Worm (Caenorhabditis elegans) whole organism, L4 larva: ENCODE results near the gene wrm-1.
A peak's percentile ranks its signal among the peaks of the same experiment; 100 is the strongest.

ENCODE experiments used
- D1046.2 ChIP-seq: fragments of 200-800 bp; sonication (Bioruptor generic); IDR thresholded peaks from 2 replicates; pipeline ENCODE4 v1.3.6; 2022; ENCODE audit warnings: missing genetic modification characterization, missing compliant biosample characterization
- R02D3.7 ChIP-seq: fragments of 150-350 bp; sonication (generic microtip); optimal IDR thresholded peaks from 3 replicates; lab custom pipeline; 2014; ENCODE audit warnings: missing biosample characterization, missing genetic modification characterization
- T26A8.4 ChIP-seq: fragments of 200-800 bp; sonication (Bioruptor generic); IDR thresholded peaks from 2 replicates; pipeline ENCODE4 v1.3.6; 2022; ENCODE audit warnings: missing genetic modification characterization, missing compliant biosample characterization
- Y105C5A.15 ChIP-seq: fragments of 200-800 bp; sonication (Bioruptor generic); IDR thresholded peaks from 2 replicates; pipeline ENCODE4 v1.3.6; 2022; ENCODE audit warnings: missing genetic modification characterization, missing compliant biosample characterization
- ZK546.5 ChIP-seq, 2 experiments: sonication (generic microtip); optimal IDR thresholded peaks; 2 replicates each; lab custom pipeline; 2017; ENCODE audit warnings: missing biosample characterization in 2 of 2, missing genetic modification characterization in 2 of 2
- aha-1 ChIP-seq: fragments of 150-350 bp; peaks from one replicate; lab custom pipeline; 2014; ENCODE audit warnings: missing biosample characterization, missing genetic modification characterization
- aly-2 ChIP-seq: sonication (generic microtip); optimal IDR thresholded peaks from 2 replicates; lab custom pipeline; 2018; ENCODE audit warnings: missing biosample characterization, missing genetic modification characterization
- ama-1 ChIP-seq: fragments of 150-350 bp; optimal IDR thresholded peaks from 2 replicates; lab custom pipeline; 2014; ENCODE audit warnings: inconsistent platforms, mixed read lengths
- ceh-20 ChIP-seq: fragments of 200-800 bp; sonication (Bioruptor generic); IDR thresholded peaks from 2 replicates; pipeline ENCODE4 v1.3.6; 2022; ENCODE audit warnings: missing genetic modification reagents, missing genetic modification characterization, missing compliant biosample characterization
- ceh-44 ChIP-seq: fragments of 200-800 bp; sonication (Bioruptor generic); IDR thresholded peaks from 2 replicates; pipeline ENCODE4 v1.3.6; 2022; ENCODE audit warnings: missing genetic modification reagents, missing genetic modification characterization, missing compliant biosample characterization
- ceh-82 ChIP-seq: sonication (generic microtip); optimal IDR thresholded peaks from 2 replicates; lab custom pipeline; 2017; ENCODE audit warnings: missing biosample characterization, missing genetic modification characterization
- daf-19 ChIP-seq: fragments of 200-800 bp; sonication (Bioruptor generic); conservative IDR thresholded peaks from 2 replicates; pipeline ENCODE4 v1.3.6; 2022; ENCODE audit warnings: missing genetic modification characterization, missing compliant biosample characterization
- dpl-1 ChIP-seq: fragments of 150-350 bp; optimal IDR thresholded peaks from 2 replicates; lab custom pipeline; 2014; ENCODE audit warnings: missing biosample characterization, missing genetic modification reagents, missing genetic modification characterization
- duxl-1 ChIP-seq: sonication (generic microtip); optimal IDR thresholded peaks from 2 replicates; lab custom pipeline; 2016; ENCODE audit warnings: mild to moderate bottlenecking, missing genetic modification characterization, moderate library complexity, missing compliant biosample characterization; ENCODE audit not compliant: poor library complexity
- lin-29 ChIP-seq: fragments of 200-800 bp; sonication (Bioruptor generic); IDR thresholded peaks from 2 replicates; pipeline ENCODE4 v1.3.6; 2022; ENCODE audit warnings: missing genetic modification reagents, missing genetic modification characterization, missing compliant biosample characterization
- madf-9 ChIP-seq: fragments of 200-800 bp; sonication (Bioruptor generic); conservative IDR thresholded peaks from 2 replicates; pipeline ENCODE4 v1.3.6; 2022; ENCODE audit warnings: missing genetic modification reagents, missing genetic modification characterization, missing compliant biosample characterization
- mdl-1 ChIP-seq, 2 experiments: fragments of 150-350 bp in 1 of 2; sonication (generic microtip) in 1 of 2; optimal IDR thresholded peaks; 2 replicates each; lab custom pipeline; 2014 to 2017; ENCODE audit warnings: missing biosample characterization in 2 of 2, missing genetic modification characterization in 2 of 2
- mxl-3 ChIP-seq: fragments of 200-800 bp; sonication (Bioruptor generic); optimal IDR thresholded peaks from 2 replicates; lab custom pipeline; 2018; ENCODE audit warnings: mild to moderate bottlenecking, missing genetic modification characterization, missing compliant biosample characterization
- nhr-10 ChIP-seq: fragments of 150-350 bp; optimal IDR thresholded peaks from 2 replicates; lab custom pipeline; 2014; ENCODE audit warnings: missing biosample characterization, missing genetic modification characterization
- nhr-11 ChIP-seq: fragments of 150-350 bp; optimal IDR thresholded peaks from 2 replicates; lab custom pipeline; 2014; ENCODE audit warnings: missing biosample characterization, missing genetic modification characterization
- nhr-111 ChIP-seq: fragments of 200-800 bp; sonication (Bioruptor generic); optimal IDR thresholded peaks from 2 replicates; lab custom pipeline; 2018; ENCODE audit warnings: mild to moderate bottlenecking, missing genetic modification characterization, missing compliant biosample characterization
- nhr-25 ChIP-seq: sonication (generic microtip); optimal IDR thresholded peaks from 2 replicates; lab custom pipeline; 2017; ENCODE audit warnings: missing genetic modification characterization, mild to moderate bottlenecking, missing compliant biosample characterization, antibody characterized with exemption, moderate library complexity, borderline replicate concordance; ENCODE audit not compliant: insufficient read depth
- nhr-48 ChIP-seq: sonication (generic microtip); optimal IDR thresholded peaks from 2 replicates; lab custom pipeline; 2016; ENCODE audit warnings: mild to moderate bottlenecking, missing genetic modification characterization, missing compliant biosample characterization
- nhr-76 ChIP-seq: fragments of 150-350 bp; optimal IDR thresholded peaks from 2 replicates; lab custom pipeline; 2014; ENCODE audit warnings: missing biosample characterization, missing genetic modification characterization
- nhr-77 ChIP-seq: fragments of 150-350 bp; optimal IDR thresholded peaks from 2 replicates; lab custom pipeline; 2014; ENCODE audit warnings: missing biosample characterization, missing genetic modification characterization
- pqm-1 ChIP-seq: sonication (generic microtip); optimal IDR thresholded peaks from 2 replicates; lab custom pipeline; 2017; ENCODE audit warnings: missing biosample characterization, missing genetic modification characterization
- skn-1 ChIP-seq: fragments of 150-350 bp; optimal IDR thresholded peaks from 2 replicates; lab custom pipeline; 2014; ENCODE audit warnings: missing biosample characterization, missing genetic modification characterization
- snpc-1.2 ChIP-seq: fragments of 200-800 bp; sonication (Bioruptor generic); IDR thresholded peaks from 2 replicates; pipeline ENCODE4 v1.3.6; 2022; ENCODE audit warnings: missing genetic modification reagents, missing genetic modification characterization, missing compliant biosample characterization
- spr-1 ChIP-seq: sonication (generic microtip); optimal IDR thresholded peaks from 2 replicates; lab custom pipeline; 2016; ENCODE audit warnings: mild to moderate bottlenecking, missing genetic modification characterization, missing compliant biosample characterization
- spr-3 ChIP-seq: fragments of 200-800 bp; sonication (Bioruptor generic); optimal IDR thresholded peaks from 2 replicates; lab custom pipeline; 2018; ENCODE audit warnings: mild to moderate bottlenecking, missing genetic modification characterization, missing compliant biosample characterization
- unc-62 ChIP-seq, 3 experiments: fragments of 150-350 bp in 1 of 3; sonication (generic microtip); optimal IDR thresholded peaks in 2 of 3; peaks in 1 of 3; 1 replicate in 1 of 3; 2 replicates in 2 of 3; lab custom pipeline; 2014 to 2017; ENCODE audit warnings: missing biosample characterization in 3 of 3, missing genetic modification characterization in 3 of 3, missing genetic modification reagents in 3 of 3, missing genotype in 1 of 3
- zag-1 ChIP-seq: fragments of 150-350 bp; optimal IDR thresholded peaks from 2 replicates; lab custom pipeline; 2014; ENCODE audit warnings: missing biosample characterization, missing genetic modification characterization
- zfp-2 ChIP-seq: sonication (generic microtip); optimal IDR thresholded peaks from 2 replicates; lab custom pipeline; 2016; ENCODE audit warnings: mild to moderate bottlenecking, missing genetic modification characterization, missing compliant biosample characterization
- ztf-11 ChIP-seq: fragments of 150-350 bp; optimal IDR thresholded peaks from 2 replicates; lab custom pipeline; 2014; ENCODE audit warnings: missing biosample characterization, missing genetic modification characterization
- ztf-7 ChIP-seq: fragments of 150-350 bp; optimal IDR thresholded peaks from 2 replicates; lab custom pipeline; 2014; ENCODE audit warnings: missing biosample characterization, missing genetic modification characterization

wrm-1 gene

ce11 chrIII:5715467-5715866 lies 7.2 kb upstream of the wrm-1 start (continued):
- no peak for TF ChIP-seq lin-29 (GFP tag; lab: Robert Waterston, UW)
- TF ChIP-seq nhr-25 = peak; percentile 32
- TF ChIP-seq ztf-11 (tag; lab: Kevin White, UChicago) = no peak
- TF ChIP-seq mdl-1 (tag; optimal IDR thresholded peaks at IDR 0.05; lab: Kevin White, UChicago) = peak; percentile 66 to 78
- peak; percentile 27 for TF ChIP-seq duxl-1 (tag; lab: Kevin White, UChicago)
- peak; percentile 46 for TF ChIP-seq nhr-77 (tag; lab: Kevin White, UChicago)
- TF ChIP-seq nhr-10 (tag; lab: Kevin White, UChicago) = no peak
- no peak for TF ChIP-seq ceh-82 (tag; lab: Kevin White, UChicago)
- TF ChIP-seq R02D3.7 = no peak
- no peak for TF ChIP-seq aly-2 (tag; lab: Kevin White, UChicago)
- 0 out of 2 replicates have a peak, but pooled peaks have one; percentile 12 for TF ChIP-seq D1046.2 (GFP tag; lab: Robert Waterston, UW)

ce11 chrIII:5717173-5717748 lies 5.4 kb upstream of the wrm-1 start:
- TF ChIP-seq nhr-76 (tag; lab: Kevin White, UChicago) (no peak), ama-1 (lab: Kevin White, UChicago) (peak; percentile 67), pqm-1 (no peak), spr-1 (no peak), spr-3 (GFP tag; lab: Kevin White, UChicago) (no peak), daf-19 (peak; percentile 64; the same call in 1 of the 2 replicates), unc-62 (GFP tag; optimal IDR thresholded peaks at IDR 0.05 in 1 of 2; lab: Kevin White, UChicago) (peak in 1 of 2 experiments; percentile 85), unc-62 (tag; optimal IDR thresholded peaks at IDR 0.05; lab: Kevin White, UChicago) (no peak), Y105C5A.15 (GFP tag; lab: Robert Waterston, UW) (0 out of 2 replicates have a peak, but pooled peaks have one; percentile 35)

ce11 chrIII:5718385-5718784 lies 4.3 kb upstream of the wrm-1 start:
- TF ChIP-seq ZK546.5 (tag; optimal IDR thresholded peaks at IDR 0.05; lab: Kevin White, UChicago) (no peak), T26A8.4 (GFP tag; lab: Robert Waterston, UW) (no peak), skn-1 (tag; lab: Kevin White, UChicago) (no peak), dpl-1 (GFP tag; lab: Kevin White, UChicago) (no peak), zfp-2 (tag; lab: Kevin White, UChicago) (no peak), ceh-44 (GFP tag; lab: Robert Waterston, UW) (no peak), aha-1 (tag; lab: Kevin White, UChicago) (no peak), R02D3.7 (no peak), madf-9 (no peak), ztf-7 (tag; lab: Kevin White, UChicago) (no peak), nhr-111 (GFP tag; lab: Kevin White, UChicago) (no peak), nhr-11 (tag; lab: Kevin White, UChicago) (no peak), zag-1 (tag; lab: Kevin White, UChicago) (no peak), snpc-1.2 (GFP tag; lab: Robert Waterston, UW) (no peak)
- TF ChIP-seq, all 104 proteins: peak for 0

ce11 chrIII:5719105-5719831 lies 3.4 kb upstream of the wrm-1 start:
- no peak for TF ChIP-seq D1046.2 (GFP tag; lab: Robert Waterston, UW)
- peak; percentile 93 for TF ChIP-seq aha-1 (tag; lab: Kevin White, UChicago)
- peak in 1 of 2 experiments; percentile 13 for TF ChIP-seq unc-62 (GFP tag; optimal IDR thresholded peaks at IDR 0.05 in 1 of 2; lab: Kevin White, UChicago)
- no peak for TF ChIP-seq unc-62 (tag; optimal IDR thresholded peaks at IDR 0.05; lab: Kevin White, UChicago)
- no peak for TF ChIP-seq R02D3.7
- TF ChIP-seq mxl-3 (GFP tag; lab: Kevin White, UChicago) = no peak
- TF ChIP-seq nhr-48 (tag; lab: Kevin White, UChicago) = no peak
- no peak for TF ChIP-seq ceh-20 (GFP tag; lab: Robert Waterston, UW)
